Worm (Caenorhabditis elegans): ENCODE data around the gene gstk-1.

DNA sequence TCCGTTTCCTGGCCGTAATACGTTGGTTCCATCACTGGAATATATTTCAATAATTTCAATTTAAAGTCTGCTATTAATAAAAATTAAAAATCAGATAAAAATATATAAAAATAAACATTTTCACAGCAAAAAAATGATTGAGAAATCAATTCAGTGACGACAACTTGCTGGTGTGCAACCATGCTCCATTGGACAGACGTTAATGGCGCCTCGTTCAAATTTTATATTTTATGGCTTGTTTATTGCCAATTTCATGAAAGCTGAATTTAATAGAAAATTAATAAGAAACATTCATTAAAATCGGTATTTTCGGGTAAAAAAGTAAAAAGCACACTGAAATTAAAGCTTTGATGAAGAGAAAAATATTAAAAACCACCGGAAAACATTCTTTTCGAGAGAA, 49.7 kb downstream of the gstk-1 start, which contains the start of gene Y53C12A.3:
- TF ChIP-seq aly-1 (tag; optimal IDR thresholded peaks at IDR 0.05) (no peak), ama-1 (optimal IDR thresholded peaks at IDR 0.05) (no peak), hmg-4 (GFP tag; optimal IDR thresholded peaks at IDR 0.05) (no peak), B0310.2 (tag; optimal IDR thresholded peaks at IDR 0.05) (no peak)

All from whole organism, early embryonic.